Fruit fly (Drosophila melanogaster) Kc167 (cell line): ENCODE data around the gene Tsp74F.

ENCODE experiments used
- Myc ChIP-seq: fragments of >200 bp; optimal IDR thresholded peaks from 2 replicates; lab custom pipeline; 2017; ENCODE audit warnings: missing external identifiers
- h ChIP-seq: fragments of >200 bp; optimal IDR thresholded peaks from 3 replicates; lab custom pipeline; 2018; ENCODE audit warnings: missing external identifiers
- psq ChIP-seq: fragments of >200 bp; optimal IDR thresholded peaks from 2 replicates; lab custom pipeline; 2017; ENCODE audit warnings: missing external identifiers

DNA sequence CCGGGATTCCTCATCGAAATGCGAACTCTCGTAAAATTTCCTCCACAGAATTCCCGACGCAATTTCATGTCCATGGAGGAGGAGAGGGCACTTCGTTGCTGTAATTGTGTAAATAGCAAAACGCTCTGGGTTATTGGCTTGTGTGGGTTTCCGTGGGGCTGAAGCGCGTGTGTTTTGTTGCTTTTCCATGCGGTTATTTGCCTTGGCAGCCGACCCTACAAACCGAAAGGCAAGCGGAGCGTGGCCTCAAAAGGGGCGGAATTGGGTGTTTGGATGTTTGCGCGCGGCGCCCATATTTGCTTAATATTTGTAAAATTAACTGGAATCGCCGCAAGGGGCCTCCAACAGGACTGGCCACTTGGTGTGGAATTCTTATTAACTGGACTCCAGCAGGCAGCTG lies 49.0 kb upstream of the Tsp74F start:
- TF ChIP-seq h, result no peak
- no peak for TF ChIP-seq psq (lab: Kevin White, UChicago)
- TF ChIP-seq Myc (lab: Kevin White, UChicago), result no peak
